Fruit fly (Drosophila melanogaster) whole organism, prepupa: Measurements from ENCODE around the gene bnb.
A peak's percentile ranks its signal among the peaks of the same experiment; 100 is the strongest.

Experiments used
- Blimp-1 ChIP-seq: fragments of 200-800 bp; sonication (Bioruptor generic); optimal IDR thresholded peaks from 3 replicates; lab custom pipeline; 2017; ENCODE audit warnings: missing biosample characterization, missing genetic modification characterization, mild to moderate bottlenecking, moderate library complexity, missing genetic modification reagents
- CG10669 ChIP-seq: fragments of 200-800 bp; sonication (Bioruptor generic); optimal IDR thresholded peaks from 3 replicates; lab custom pipeline; 2018; ENCODE audit warnings: missing biosample characterization, mild to moderate bottlenecking, missing genetic modification characterization, moderate library complexity
- CG11294 ChIP-seq: fragments of 200-800 bp; sonication (Bioruptor generic); IDR thresholded peaks from 2 replicates; pipeline ENCODE4 v1.3.6; 2022; ENCODE audit warnings: missing biosample characterization, missing genetic modification characterization
- CG11762 ChIP-seq: fragments of 200-800 bp; sonication (Bioruptor generic); optimal IDR thresholded peaks from 3 replicates; lab custom pipeline; 2016; ENCODE audit warnings: missing biosample characterization, missing genetic modification characterization; ENCODE audit not compliant: insufficient read depth
- CG11902 ChIP-seq: fragments of 200-800 bp; sonication (Bioruptor generic); optimal IDR thresholded peaks from 3 replicates; lab custom pipeline; 2016; ENCODE audit warnings: missing biosample characterization, missing genetic modification characterization
- CG16779 ChIP-seq: fragments of 200-800 bp; sonication (Bioruptor generic); optimal IDR thresholded peaks from 3 replicates; lab custom pipeline; 2017; ENCODE audit warnings: missing biosample characterization, mild to moderate bottlenecking, missing genetic modification characterization
- CG3032 ChIP-seq: fragments of 200-800 bp; optimal IDR thresholded peaks from 2 replicates; lab custom pipeline; 2019; ENCODE audit warnings: missing biosample characterization, mild to moderate bottlenecking, missing genetic modification characterization, moderate library complexity
- CG32006 ChIP-seq: fragments of 200-800 bp; sonication (Bioruptor generic); optimal IDR thresholded peaks from 3 replicates; lab custom pipeline; 2017; ENCODE audit warnings: missing biosample characterization, mild to moderate bottlenecking, missing genetic modification characterization
- CG34406 ChIP-seq: fragments of 200-800 bp; sonication (Bioruptor generic); optimal IDR thresholded peaks from 3 replicates; lab custom pipeline; 2016; ENCODE audit warnings: missing biosample characterization, missing genetic modification characterization
- CG4318 ChIP-seq: fragments of 200-800 bp; sonication (Bioruptor generic); optimal IDR thresholded peaks from 3 replicates; lab custom pipeline; 2017; ENCODE audit warnings: missing biosample characterization, mild to moderate bottlenecking, missing genetic modification characterization
- CG6854 ChIP-seq: fragments of 200-800 bp; sonication (Bioruptor generic); optimal IDR thresholded peaks from 2 replicates; lab custom pipeline; 2017; ENCODE audit warnings: missing biosample characterization, mild to moderate bottlenecking, missing genetic modification characterization
- CG7368 ChIP-seq: fragments of 200-800 bp; sonication (Bioruptor generic); optimal IDR thresholded peaks from 3 replicates; lab custom pipeline; 2016; ENCODE audit warnings: missing biosample characterization, missing genetic modification characterization
- CG8119 ChIP-seq: fragments of 200-800 bp; sonication (Bioruptor generic); IDR thresholded peaks from 3 replicates; pipeline ENCODE4 v1.3.6; 2022; ENCODE audit warnings: missing biosample characterization, missing genetic modification characterization
- CG8319 ChIP-seq: fragments of 200-800 bp; sonication (Bioruptor generic); optimal IDR thresholded peaks from 3 replicates; lab custom pipeline; 2016; ENCODE audit warnings: missing biosample characterization, missing genetic modification characterization
- CG8632 ChIP-seq: fragments of 200-800 bp; sonication (Bioruptor generic); optimal IDR thresholded peaks from 3 replicates; lab custom pipeline; 2016; ENCODE audit warnings: missing biosample characterization, missing genetic modification characterization
- CG9139 ChIP-seq: fragments of 200-800 bp; sonication (Bioruptor generic); optimal IDR thresholded peaks from 3 replicates; lab custom pipeline; 2017; ENCODE audit warnings: missing biosample characterization, mild to moderate bottlenecking, missing genetic modification characterization
- Eip75B ChIP-seq: fragments of 200-800 bp; sonication (Bioruptor generic); optimal IDR thresholded peaks from 3 replicates; lab custom pipeline; 2016; ENCODE audit warnings: missing biosample characterization, missing genetic modification characterization
- Eip78C ChIP-seq: fragments of 200-800 bp; sonication (Bioruptor generic); peaks from one replicate; lab custom pipeline; 2016; ENCODE audit warnings: missing biosample characterization, missing genetic modification characterization
- Ets21C ChIP-seq: fragments of 200-800 bp; sonication (Bioruptor generic); optimal IDR thresholded peaks from 3 replicates; lab custom pipeline; 2016; ENCODE audit warnings: missing biosample characterization, missing genetic modification characterization
- Ets96B ChIP-seq: fragments of 200-800 bp; optimal IDR thresholded peaks from 2 replicates; lab custom pipeline; 2019; ENCODE audit warnings: missing biosample characterization, mild to moderate bottlenecking, missing genetic modification characterization, moderate library complexity
- Gug ChIP-seq: fragments of 200-800 bp; sonication (Bioruptor generic); IDR thresholded peaks from 2 replicates; pipeline ENCODE4 v1.3.6; 2022; ENCODE audit warnings: missing biosample characterization, missing genetic modification characterization
- Hr38 ChIP-seq: sonication (Bioruptor generic); optimal IDR thresholded peaks from 2 replicates; lab custom pipeline; 2016; ENCODE audit warnings: missing biosample characterization, missing genetic modification characterization
- Hr39 ChIP-seq: fragments of 200-800 bp; sonication (Bioruptor generic); optimal IDR thresholded peaks from 2 replicates; lab custom pipeline; 2016; ENCODE audit warnings: missing biosample characterization, missing genetic modification characterization
- Lpt ChIP-seq: fragments of 200-800 bp; sonication (Bioruptor generic); optimal IDR thresholded peaks from 3 replicates; lab custom pipeline; 2016; ENCODE audit warnings: missing biosample characterization, missing genetic modification characterization
- Met ChIP-seq: fragments of 200-800 bp; sonication (Bioruptor generic); optimal IDR thresholded peaks from 3 replicates; lab custom pipeline; 2016; ENCODE audit warnings: missing biosample characterization, missing genetic modification characterization
- Smox ChIP-seq: fragments of 200-800 bp; sonication (Bioruptor generic); optimal IDR thresholded peaks from 3 replicates; lab custom pipeline; 2016; ENCODE audit warnings: missing biosample characterization, missing genetic modification characterization
- Sox102F ChIP-seq: fragments of 200-800 bp; sonication (Bioruptor generic); optimal IDR thresholded peaks from 2 replicates; lab custom pipeline; 2016; ENCODE audit warnings: missing biosample characterization, mild to moderate bottlenecking, missing genetic modification characterization
- Sox14 ChIP-seq: fragments of 200-800 bp; sonication (Bioruptor generic); optimal IDR thresholded peaks from 3 replicates; lab custom pipeline; 2016; ENCODE audit warnings: missing biosample characterization, missing genetic modification characterization
- Sox15 ChIP-seq: fragments of 200-800 bp; sonication (Bioruptor generic); optimal IDR thresholded peaks from 3 replicates; lab custom pipeline; 2016; ENCODE audit warnings: missing biosample characterization, missing genetic modification characterization
- achi ChIP-seq: fragments of 200-800 bp; sonication (Bioruptor generic); optimal IDR thresholded peaks from 3 replicates; lab custom pipeline; 2016; ENCODE audit warnings: missing biosample characterization, missing genetic modification characterization
- cyc ChIP-seq: fragments of 200-800 bp; sonication (Bioruptor generic); optimal IDR thresholded peaks from 3 replicates; lab custom pipeline; 2016; ENCODE audit warnings: missing biosample characterization, missing genetic modification characterization
- dac ChIP-seq: fragments of 200-800 bp; sonication (Bioruptor generic); optimal IDR thresholded peaks from 2 replicates; lab custom pipeline; 2017; ENCODE audit warnings: missing biosample characterization, mild to moderate bottlenecking, missing genetic modification characterization
- eg ChIP-seq: fragments of 200-800 bp; sonication (Bioruptor generic); IDR thresholded peaks from 3 replicates; pipeline ENCODE4 v1.3.6; 2022; ENCODE audit warnings: missing biosample characterization, missing genetic modification characterization
- esn ChIP-seq: fragments of 200-800 bp; sonication (Bioruptor generic); optimal IDR thresholded peaks from 2 replicates; lab custom pipeline; 2016; ENCODE audit warnings: missing biosample characterization, mild to moderate bottlenecking, missing genetic modification characterization, moderate library complexity
- fd59A ChIP-seq: fragments of 200-800 bp; sonication (Bioruptor generic); optimal IDR thresholded peaks from 2 replicates; lab custom pipeline; 2017; ENCODE audit warnings: missing biosample characterization, mild to moderate bottlenecking, missing genetic modification characterization, missing genetic modification reagents
- fd85E ChIP-seq: fragments of 200-800 bp; sonication (Bioruptor generic); optimal IDR thresholded peaks from 3 replicates; lab custom pipeline; 2016; ENCODE audit warnings: missing biosample characterization, missing genetic modification characterization
- fkh ChIP-seq: fragments of 200-800 bp; sonication (Bioruptor generic); optimal IDR thresholded peaks from 3 replicates; lab custom pipeline; 2017; ENCODE audit warnings: missing biosample characterization, mild to moderate bottlenecking, missing genetic modification characterization, moderate library complexity
- lz ChIP-seq: fragments of 200-800 bp; sonication (Bioruptor generic); optimal IDR thresholded peaks from 3 replicates; lab custom pipeline; 2016; ENCODE audit warnings: missing biosample characterization, missing genetic modification characterization
- net ChIP-seq: fragments of 200-800 bp; sonication (Bioruptor generic); optimal IDR thresholded peaks from 3 replicates; lab custom pipeline; 2016; ENCODE audit warnings: missing biosample characterization, missing genetic modification characterization
- pdm3 ChIP-seq: fragments of 200-800 bp; sonication (Bioruptor generic); optimal IDR thresholded peaks from 3 replicates; lab custom pipeline; 2016; ENCODE audit warnings: missing biosample characterization, missing genetic modification characterization
- salr ChIP-seq, 2 experiments: fragments of 200-800 bp; sonication (Bioruptor generic); optimal IDR thresholded peaks; 3 replicates each; lab custom pipeline; 2016 to 2018; ENCODE audit warnings: missing biosample characterization in 2 of 2, missing genetic modification characterization in 2 of 2, mild to moderate bottlenecking in 1 of 2
- spab ChIP-seq: fragments of 200-800 bp; sonication (Bioruptor generic); optimal IDR thresholded peaks from 2 replicates; lab custom pipeline; 2017; ENCODE audit warnings: missing biosample characterization, mild to moderate bottlenecking, missing genetic modification characterization, missing genetic modification reagents
- ss ChIP-seq, 2 experiments: fragments of 200-800 bp; sonication (Bioruptor generic); optimal IDR thresholded peaks; 2 replicates in 1 of 2; 3 replicates in 1 of 2; lab custom pipeline; 2017 to 2018; ENCODE audit warnings: mild to moderate bottlenecking in 2 of 2, missing biosample characterization in 2 of 2, missing genetic modification characterization in 2 of 2, moderate library complexity in 1 of 2
- topi ChIP-seq: fragments of 200-800 bp; sonication (Bioruptor generic); optimal IDR thresholded peaks from 3 replicates; lab custom pipeline; 2016; ENCODE audit warnings: missing biosample characterization, missing genetic modification characterization
- vri ChIP-seq: fragments of 200-800 bp; sonication (Bioruptor generic); optimal IDR thresholded peaks from 3 replicates; lab custom pipeline; 2016; ENCODE audit warnings: missing biosample characterization, mild to moderate bottlenecking, missing genetic modification characterization

The bnb gene

dm6 chrX:18843229-18844033, 45.9 kb upstream of the bnb start, which contains the start of gene htk (continued):
- TF ChIP-seq achi (GFP tag; lab: Kevin White, UChicago) (peak; percentile 11), Sox14 (peak; percentile 40), lz (GFP tag; lab: Kevin White, UChicago) (peak; percentile 73), Ets21C (GFP tag; lab: Kevin White, UChicago) (peak; percentile 20), CG8319 (GFP tag; lab: Kevin White, UChicago) (no peak), esn (GFP tag; lab: Kevin White, UChicago) (peak; percentile 67), Hr39 (GFP tag; lab: Kevin White, UChicago) (peak; percentile 71), fd59A (no peak), CG16779 (tag; lab: Kevin White, UChicago) (no peak), dac (GFP tag; lab: Kevin White, UChicago) (no peak), vri (peak; percentile 91), Sox102F (no peak), Hr38 (GFP tag; lab: Kevin White, UChicago) (no peak)

- no peak for TF ChIP-seq CG34406 (GFP tag; lab: Kevin White, UChicago)
- peak in 1 of 2 experiments; percentile 4 for TF ChIP-seq salr (GFP tag; optimal IDR thresholded peaks at IDR 0.05; lab: Kevin White, UChicago)
- TF ChIP-seq vri: peak; percentile 6
- no peak for TF ChIP-seq CG11902
- peak; percentile 40 for TF ChIP-seq CG9139 (GFP tag; lab: Kevin White, UChicago)
- peak; percentile 34 for TF ChIP-seq CG32006 (GFP tag; lab: Kevin White, UChicago)
- TF ChIP-seq Ets96B (tag; lab: Kevin White, UChicago): no peak
- no peak for TF ChIP-seq CG4318 (GFP tag; lab: Kevin White, UChicago)
- TF ChIP-seq Sox102F: peak; percentile 33
- no peak for TF ChIP-seq Gug
- TF ChIP-seq CG8119 (GFP tag; lab: Robert Waterston, UW): 0 out of 3 replicates have a peak, but pooled peaks have one; percentile 21
- peak; percentile 29 for TF ChIP-seq Met
- no peak for TF ChIP-seq Sox14
- TF ChIP-seq fd59A: no peak
- no peak for TF ChIP-seq Eip75B (GFP tag; lab: Kevin White, UChicago)
- no peak for TF ChIP-seq topi
- TF ChIP-seq CG10669: peak; percentile 45
- no peak for TF ChIP-seq pdm3 (GFP tag; lab: Kevin White, UChicago)
- no peak for TF ChIP-seq CG16779 (tag; lab: Kevin White, UChicago)
- TF ChIP-seq esn (GFP tag; lab: Kevin White, UChicago): peak; percentile 26
- TF ChIP-seq eg (GFP tag; lab: Robert Waterston, UW): 0 out of 3 replicates have a peak, but pooled peaks have one; percentile 27
- peak; percentile 64 for TF ChIP-seq Eip78C (GFP tag; lab: Kevin White, UChicago)
- TF ChIP-seq Lpt (GFP tag; lab: Kevin White, UChicago): no peak
- TF ChIP-seq net: no peak
- peak; percentile 10 for TF ChIP-seq spab (GFP tag; lab: Kevin White, UChicago)
- TF ChIP-seq Blimp-1: no peak
- peak; percentile 13 for TF ChIP-seq CG3032 (tag; lab: Kevin White, UChicago)
- TF ChIP-seq CG8632 (GFP tag; lab: Kevin White, UChicago): peak; percentile 20
- TF ChIP-seq CG7368 (GFP tag; lab: Kevin White, UChicago): no peak
- peak; percentile 62 for TF ChIP-seq fkh
- no peak for TF ChIP-seq dac (GFP tag; lab: Kevin White, UChicago)
- TF ChIP-seq achi (GFP tag; lab: Kevin White, UChicago): no peak
- no peak for TF ChIP-seq Hr39 (GFP tag; lab: Kevin White, UChicago)
- TF ChIP-seq CG11294: no peak
- peak; percentile 4 to 57 for TF ChIP-seq ss (GFP tag; optimal IDR thresholded peaks at IDR 0.05; lab: Kevin White, UChicago)
- no peak for TF ChIP-seq cyc (GFP tag; lab: Kevin White, UChicago)
- TF ChIP-seq CG6854 (GFP tag; lab: Kevin White, UChicago): peak; percentile 25
- TF ChIP-seq Ets21C (GFP tag; lab: Kevin White, UChicago): no peak
- TF ChIP-seq CG11762 (GFP tag; lab: Kevin White, UChicago): no peak
- no peak for TF ChIP-seq fd85E (GFP tag; lab: Kevin White, UChicago)
- peak; percentile 22 for TF ChIP-seq Smox
- TF ChIP-seq Sox15: no peak
- TF ChIP-seq CG8319 (GFP tag; lab: Kevin White, UChicago): no peak
Measured at dm6 chrX:18838929-18839576, 41.6 kb upstream of the bnb start.
